Worm (Caenorhabditis elegans): ENCODE data around the gene T05A7.11.

- no peak for TF ChIP-seq scrt-1 (GFP tag; IDR thresholded peaks at IDR 0.05)
- TF ChIP-seq B0310.2 (tag; optimal IDR thresholded peaks at IDR 0.05), result no peak
- no peak for TF ChIP-seq aly-1 (tag; optimal IDR thresholded peaks at IDR 0.05)
- TF ChIP-seq pes-1 (GFP tag; IDR thresholded peaks at IDR 0.05), result no peak
- TF ChIP-seq ama-1 (optimal IDR thresholded peaks at IDR 0.05), result no peak
- no peak for TF ChIP-seq sea-1 (GFP tag; conservative IDR thresholded peaks at IDR 0.05)
- TF ChIP-seq flt-1 (GFP tag; IDR thresholded peaks at IDR 0.05), result no peak
- no peak for TF ChIP-seq F13C5.2 (tag; optimal IDR thresholded peaks at IDR 0.05)
- TF ChIP-seq hmg-4 (GFP tag; optimal IDR thresholded peaks at IDR 0.05), result no peak
These were observed 16.5 kb downstream of the T05A7.11 start, which contains the start of gene lgc-27 for ce11 chrII:4648785-4649184.
